Worm (Caenorhabditis elegans) whole organism, late embryonic: ENCODE results near the gene lea-1.

ENCODE experiments used
- elt-2 ChIP-seq: sonication (generic microtip); optimal IDR thresholded peaks from 2 replicates; lab custom pipeline; 2016; ENCODE audit warnings: missing genetic modification reagents, missing genetic modification characterization, missing compliant biosample characterization
- nhr-232 ChIP-seq: sonication (generic microtip); optimal IDR thresholded peaks from 2 replicates; lab custom pipeline; 2016; ENCODE audit warnings: missing genetic modification characterization, missing compliant biosample characterization
- ttx-3 ChIP-seq: sonication (generic microtip); optimal IDR thresholded peaks from 2 replicates; lab custom pipeline; 2016; ENCODE audit warnings: missing genetic modification reagents, missing genetic modification characterization, missing compliant biosample characterization

ce11 chrV:10065679-10066078, 54.0 kb downstream of the lea-1 start:
- TF ChIP-seq elt-2 (tag; lab: Kevin White, UChicago): no peak
- TF ChIP-seq ttx-3 (tag; lab: Kevin White, UChicago): no peak
- no peak for TF ChIP-seq nhr-232
